Worm (Caenorhabditis elegans) whole organism, L4/young adult: ENCODE measurements around the gene C02E7.7.

Source experiments
- W03F9.2 ChIP-seq: fragments of 150-350 bp; optimal IDR thresholded peaks from 2 replicates; lab custom pipeline; 2014; ENCODE audit warnings: missing biosample characterization, missing genetic modification characterization
- dao-5 ChIP-seq: sonication (generic microtip); optimal IDR thresholded peaks from 2 replicates; lab custom pipeline; 2016; ENCODE audit warnings: missing genotype, missing genetic modification characterization, moderate library complexity, missing compliant biosample characterization

ce11 chrV:4935096-4935495, 16.7 kb upstream of the C02E7.7 start:
- TF ChIP-seq dao-5 (tag; lab: Kevin White, UChicago) (no peak), W03F9.2 (no peak)
